Fruit fly (Drosophila melanogaster) whole organism, embryonic: ENCODE measurements around the gene CG8112.

Experiments used
- ATbp ChIP-seq: fragments of 200-800 bp; sonication (Bioruptor generic); optimal IDR thresholded peaks from 2 replicates; lab custom pipeline; 2017; ENCODE audit warnings: missing biosample characterization, mild to moderate bottlenecking, missing genetic modification characterization, missing genetic modification reagents
- Awh ChIP-seq: fragments of 200-800 bp; sonication (Bioruptor generic); IDR thresholded peaks from 2 replicates; pipeline ENCODE4, ENCODE4 v1.3.6; 2022; ENCODE audit warnings: missing biosample characterization, missing genetic modification characterization
- CG10462 ChIP-seq: fragments of 200-800 bp; sonication (Bioruptor generic); optimal IDR thresholded peaks from 2 replicates; lab custom pipeline; 2016; ENCODE audit warnings: missing biosample characterization, missing genetic modification characterization
- CG12071 ChIP-seq: fragments of 200-800 bp; sonication (Bioruptor generic); optimal IDR thresholded peaks from 3 replicates; lab custom pipeline; 2018; ENCODE audit warnings: missing biosample characterization, mild to moderate bottlenecking, missing genetic modification characterization
- CG13894 ChIP-seq: fragments of 200-800 bp; sonication (Bioruptor generic); optimal IDR thresholded peaks from 3 replicates; lab custom pipeline; 2018; ENCODE audit warnings: missing biosample characterization, mild to moderate bottlenecking, missing genetic modification characterization, moderate library complexity
- CG14050 ChIP-seq: fragments of 200-800 bp; sonication (Bioruptor generic); IDR thresholded peaks from 3 replicates; pipeline ENCODE4 v1.3.6; 2022; ENCODE audit warnings: missing biosample characterization, missing genetic modification characterization
- CG14441 ChIP-seq: fragments of 200-800 bp; sonication (Bioruptor generic); IDR thresholded peaks from 2 replicates; pipeline ENCODE4 v1.3.6; 2022; ENCODE audit warnings: missing biosample characterization, missing genetic modification characterization
- CG14667 ChIP-seq: fragments of 200-800 bp; sonication (Bioruptor generic); IDR thresholded peaks from 2 replicates; pipeline ENCODE4 v1.3.6; 2022; ENCODE audit warnings: missing biosample characterization, missing genetic modification characterization
- CG17328 ChIP-seq: fragments of 200-800 bp; sonication (Bioruptor generic); IDR thresholded peaks from 2 replicates; pipeline ENCODE4 v1.3.6; 2022; ENCODE audit warnings: missing biosample characterization, missing genetic modification characterization
- CG17912 ChIP-seq: fragments of 200-800 bp; sonication (Bioruptor generic); optimal IDR thresholded peaks from 2 replicates; lab custom pipeline; 2018; ENCODE audit warnings: missing biosample characterization, mild to moderate bottlenecking, missing genetic modification characterization
- CG1792 ChIP-seq: fragments of 200-800 bp; sonication (Bioruptor generic); optimal IDR thresholded peaks from 2 replicates; lab custom pipeline; 2016; ENCODE audit warnings: missing biosample characterization, missing genetic modification characterization
- CG18764 ChIP-seq: fragments of 200-800 bp; sonication (Bioruptor generic); optimal IDR thresholded peaks from 3 replicates; lab custom pipeline; 2016; ENCODE audit warnings: missing biosample characterization, missing genetic modification characterization
- CG30020 ChIP-seq: fragments of 200-800 bp; optimal IDR thresholded peaks from 2 replicates; lab custom pipeline; 2019; ENCODE audit warnings: missing biosample characterization, mild to moderate bottlenecking, missing genetic modification characterization, moderate library complexity
- CG30403 ChIP-seq: fragments of 200-800 bp; sonication (Bioruptor generic); optimal IDR thresholded peaks from 3 replicates; lab custom pipeline; 2016; ENCODE audit warnings: missing biosample characterization, missing genetic modification characterization
- CG3838 ChIP-seq: fragments of 200-800 bp; sonication (Bioruptor generic); optimal IDR thresholded peaks from 3 replicates; lab custom pipeline; 2016; ENCODE audit warnings: missing biosample characterization, missing genetic modification characterization
- CG6175 ChIP-seq: fragments of 200-800 bp; sonication (Bioruptor generic); IDR thresholded peaks from 3 replicates; pipeline ENCODE4 v1.3.6; 2022; ENCODE audit warnings: missing biosample characterization, missing genetic modification characterization
- CG7786 ChIP-seq: fragments of 200-800 bp; sonication (Bioruptor generic); optimal IDR thresholded peaks from 2 replicates; lab custom pipeline; 2016; ENCODE audit warnings: missing biosample characterization, missing genetic modification characterization
- CG8388 ChIP-seq: fragments of 200-800 bp; sonication (Bioruptor generic); optimal IDR thresholded peaks from 2 replicates; lab custom pipeline; 2019; ENCODE audit warnings: missing biosample characterization, mild to moderate bottlenecking, missing genetic modification characterization, moderate library complexity
- CG9932 ChIP-seq: fragments of 200-800 bp; sonication (Bioruptor generic); IDR thresholded peaks from 2 replicates; pipeline ENCODE4 v1.3.6; 2022; ENCODE audit warnings: missing biosample characterization, missing genetic modification characterization
- D19B ChIP-seq: fragments of 200-800 bp; sonication (Bioruptor generic); optimal IDR thresholded peaks from 2 replicates; lab custom pipeline; 2017; ENCODE audit warnings: missing biosample characterization, mild to moderate bottlenecking, missing genetic modification characterization
- Dek ChIP-seq: fragments of 200-800 bp; sonication (Bioruptor generic); optimal IDR thresholded peaks from 3 replicates; lab custom pipeline; 2019; ENCODE audit warnings: missing biosample characterization, mild to moderate bottlenecking, missing genetic modification characterization, moderate library complexity
- Dll ChIP-seq: fragments of 200-800 bp; sonication (Bioruptor generic); IDR thresholded peaks from 4 replicates; pipeline ENCODE4 v1.3.6; 2022; ENCODE audit warnings: missing biosample characterization, missing genetic modification characterization; ENCODE audit not compliant: partially characterized antibody
- Ets97D ChIP-seq: fragments of 200-800 bp; sonication (Bioruptor generic); optimal IDR thresholded peaks from 3 replicates; lab custom pipeline; 2016; ENCODE audit warnings: missing biosample characterization, missing genetic modification characterization
- Kr ChIP-seq: fragments of 200-800 bp; sonication (Bioruptor generic); optimal IDR thresholded peaks from 2 replicates; lab custom pipeline; 2017; ENCODE audit warnings: missing biosample characterization, mild to moderate bottlenecking, missing genetic modification characterization
- Lhr ChIP-seq: fragments of 200-800 bp; sonication (Bioruptor generic); optimal IDR thresholded peaks from 3 replicates; lab custom pipeline; 2017; ENCODE audit warnings: mild to moderate bottlenecking, missing biosample characterization, missing genetic modification reagents, missing genetic modification characterization
- Ravus ChIP-seq: fragments of 200-800 bp; sonication (Bioruptor generic); IDR thresholded peaks from 2 replicates; pipeline ENCODE4 v1.3.6; 2022; ENCODE audit warnings: missing biosample characterization, missing genetic modification characterization
- Side ChIP-seq: fragments of 200-800 bp; sonication (Bioruptor generic); optimal IDR thresholded peaks from 2 replicates; lab custom pipeline; 2016; ENCODE audit warnings: missing biosample characterization, missing genetic modification characterization
- Stat92E ChIP-seq, 3 experiments: fragments of >200 bp in 2 of 3; fragments of 200-800 bp in 1 of 3; sonication (Bioruptor generic) in 1 of 3; optimal IDR thresholded peaks; 2 replicates each; lab custom pipeline; 2017 to 2019; ENCODE audit warnings: missing biosample characterization in 3 of 3, missing genetic modification characterization in 3 of 3, mild to moderate bottlenecking in 1 of 3, moderate library complexity in 1 of 3
- caup ChIP-seq: fragments of 200-800 bp; sonication (Bioruptor generic); optimal IDR thresholded peaks from 3 replicates; lab custom pipeline; 2017; ENCODE audit warnings: missing biosample characterization, mild to moderate bottlenecking, missing genetic modification characterization, moderate library complexity; ENCODE audit not compliant: severe bottlenecking
- ci ChIP-seq: fragments of 200-800 bp; sonication (Bioruptor generic); IDR thresholded peaks from 3 replicates; pipeline ENCODE4 v1.3.6; 2022; ENCODE audit warnings: missing biosample characterization, missing genetic modification characterization
- croc ChIP-seq: fragments of 200-800 bp; sonication (Bioruptor generic); conservative IDR thresholded peaks from 3 replicates; pipeline ENCODE4 v1.3.6; 2022; ENCODE audit warnings: missing biosample characterization, missing genetic modification characterization
- esg ChIP-seq: fragments of 200-800 bp; sonication (Bioruptor generic); conservative IDR thresholded peaks from 2 replicates; pipeline ENCODE4 v1.3.6; 2022; ENCODE audit warnings: missing biosample characterization, missing genetic modification characterization
- ftz-f1 ChIP-seq: fragments of 200-800 bp; sonication (Bioruptor generic); optimal IDR thresholded peaks from 2 replicates; lab custom pipeline; 2016; ENCODE audit warnings: missing biosample characterization, missing genetic modification characterization
- gt ChIP-seq: fragments of 200-800 bp; sonication (Bioruptor generic); IDR thresholded peaks from 2 replicates; pipeline ENCODE4 v1.3.6; 2022; ENCODE audit warnings: missing biosample characterization, missing genetic modification characterization
- jigr1 ChIP-seq: fragments of 200-800 bp; sonication (Bioruptor generic); IDR thresholded peaks from 3 replicates; pipeline ENCODE4 v1.3.6; 2022; ENCODE audit warnings: missing biosample characterization, missing genetic modification characterization
- kay ChIP-seq: fragments of 200-800 bp; sonication (Bioruptor generic); optimal IDR thresholded peaks from 2 replicates; lab custom pipeline; 2016; ENCODE audit warnings: missing biosample characterization, missing genetic modification characterization
- nau ChIP-seq: fragments of 200-800 bp; sonication (Bioruptor generic); optimal IDR thresholded peaks from 3 replicates; lab custom pipeline; 2017; ENCODE audit warnings: missing biosample characterization, mild to moderate bottlenecking, missing genetic modification characterization, missing genetic modification reagents
- p53 ChIP-seq: fragments of 200-800 bp; sonication (Bioruptor generic); optimal IDR thresholded peaks from 2 replicates; lab custom pipeline; 2016; ENCODE audit warnings: missing biosample characterization, missing genetic modification characterization
- prd ChIP-seq, 3 experiments: fragments of >200 bp in 2 of 3; fragments of 200-800 bp in 1 of 3; sonication (Bioruptor generic) in 1 of 3; optimal IDR thresholded peaks in 2 of 3; IDR thresholded peaks in 1 of 3; 2 replicates in 2 of 3; 3 replicates in 1 of 3; pipeline versions ENCODE4 v1.3.6 to Lab custom; 2017 to 2022; ENCODE audit warnings: missing biosample characterization in 1 of 3, missing genetic modification characterization in 1 of 3
- pum ChIP-seq: fragments of 200-800 bp; sonication (Bioruptor generic); optimal IDR thresholded peaks from 2 replicates; lab custom pipeline; 2016; ENCODE audit warnings: missing biosample characterization, missing genetic modification characterization
- pzg ChIP-seq: fragments of 200-800 bp; sonication (Bioruptor generic); optimal IDR thresholded peaks from 3 replicates; lab custom pipeline; 2018; ENCODE audit warnings: missing biosample characterization, mild to moderate bottlenecking, missing genetic modification characterization, moderate library complexity
- sc ChIP-seq, 3 experiments: fragments of >200 bp in 2 of 3; fragments of 200-800 bp in 1 of 3; sonication (Bioruptor generic) in 1 of 3; optimal IDR thresholded peaks; 2 replicates in 2 of 3; 3 replicates in 1 of 3; lab custom pipeline; 2017; ENCODE audit warnings: mild to moderate bottlenecking in 1 of 3, missing biosample characterization in 1 of 3, missing genetic modification characterization in 1 of 3, missing genetic modification reagents in 1 of 3
- scrt ChIP-seq: fragments of 200-800 bp; sonication (Bioruptor generic); optimal IDR thresholded peaks from 2 replicates; lab custom pipeline; 2018; ENCODE audit warnings: missing biosample characterization, mild to moderate bottlenecking, missing genetic modification characterization, moderate library complexity
- sima ChIP-seq: fragments of 200-800 bp; sonication (Bioruptor generic); optimal IDR thresholded peaks from 2 replicates; lab custom pipeline; 2016; ENCODE audit warnings: missing biosample characterization, missing genetic modification characterization
- so ChIP-seq: fragments of 200-800 bp; sonication (Bioruptor generic); IDR thresholded peaks from 3 replicates; pipeline ENCODE4 v1.3.6; 2022; ENCODE audit warnings: missing biosample characterization, missing genetic modification characterization
- twi ChIP-seq: fragments of 200-800 bp; optimal IDR thresholded peaks from 2 replicates; lab custom pipeline; 2019; ENCODE audit warnings: missing biosample characterization, mild to moderate bottlenecking, missing genetic modification characterization, moderate library complexity
- unc-4 ChIP-seq: fragments of 200-800 bp; sonication (Bioruptor generic); IDR thresholded peaks from 2 replicates; pipeline ENCODE4 v1.3.6; 2022; ENCODE audit warnings: missing biosample characterization, missing genetic modification characterization; ENCODE audit not compliant: partially characterized antibody
- unpg ChIP-seq: fragments of 200-800 bp; sonication (Bioruptor generic); optimal IDR thresholded peaks from 3 replicates; lab custom pipeline; 2018; ENCODE audit warnings: missing biosample characterization, mild to moderate bottlenecking, missing genetic modification characterization, moderate library complexity

The CG8112 gene

dm6 chr3R:8731597-8732263 lies 19.0 kb downstream of the CG8112 start, which contains the start of the genes M1BP and CG8202 (continued):
- TF ChIP-seq Lhr (GFP tag; lab: Kevin White, UChicago) (peak; percentile 18), CG17328 (GFP tag; lab: Robert Waterston, UW) (no peak; the same call in 1 of the 2 replicates), CG6175 (GFP tag; lab: Robert Waterston, UW) (0 out of 3 replicates have a peak, but pooled peaks have one; percentile 63), CG1792 (peak; percentile 31), CG14050 (GFP tag; lab: Robert Waterston, UW) (0 out of 3 replicates have a peak, but pooled peaks have one; percentile 50), unc-4 (no peak), Awh (GFP tag; lab: Robert Waterston, UW) (peak; percentile 43; the same call in 1 of the 2 replicates), sc (optimal IDR thresholded peaks at IDR 0.05; lab: Kevin White, UChicago) (no peak), sc (GFP tag; optimal IDR thresholded peaks at IDR 0.05; lab: Kevin White, UChicago) (peak; percentile 86), ftz-f1 (GFP tag; lab: Kevin White, UChicago) (no peak), CG7786 (peak; percentile 36), CG18764 (GFP tag; lab: Kevin White, UChicago) (peak; percentile 79), CG8388 (GFP tag; lab: Kevin White, UChicago) (peak; percentile 91), CG13894 (tag; lab: Kevin White, UChicago) (no peak), kay (GFP tag; lab: Kevin White, UChicago) (peak; percentile 49), CG30020 (tag; lab: Kevin White, UChicago) (peak; percentile 85), pzg (GFP tag; lab: Kevin White, UChicago) (peak; percentile 26), D19B (GFP tag; lab: Kevin White, UChicago) (peak; percentile 71), sima (GFP tag; lab: Kevin White, UChicago) (no peak), CG30403 (peak; percentile 90), CG10462 (GFP tag; lab: Kevin White, UChicago) (peak; percentile 78), twi (tag; lab: Kevin White, UChicago) (peak; percentile 89), unpg (peak; percentile 80), p53 (no peak), CG3838 (peak; percentile 24), Ravus (GFP tag; lab: Robert Waterston, UW) (no peak; the same call in 1 of the 2 replicates), CG12071 (GFP tag; lab: Kevin White, UChicago) (no peak), jigr1 (GFP tag; lab: Robert Waterston, UW) (0 out of 3 replicates have a peak, but pooled peaks have one; percentile 42), nau (GFP tag; lab: Kevin White, UChicago) (no peak), pum (GFP tag; lab: Kevin White, UChicago) (peak; percentile 56), Dek (tag; lab: Kevin White, UChicago) (no peak), CG17912 (peak; percentile 68), prd (optimal IDR thresholded peaks at IDR 0.05; lab: Kevin White, UChicago) (no peak), prd (GFP tag; IDR thresholded peaks at IDR 0.05; lab: Robert Waterston, UW) (peak; percentile 89), ci (GFP tag; lab: Robert Waterston, UW) (peak; percentile 67; the same call in 2 of the 3 replicates), CG14667 (GFP tag; lab: Robert Waterston, UW) (peak; percentile 77), Dll (GFP tag; lab: Robert Waterston, UW) (no peak), so (GFP tag; lab: Robert Waterston, UW) (peak; percentile 63; the same call in 1 of the 3 replicates), gt (no peak), caup (GFP tag; lab: Kevin White, UChicago) (peak; percentile 88), esg (GFP tag; lab: Robert Waterston, UW) (peak; percentile 67; the same call in 1 of the 2 replicates), Ets97D (GFP tag; lab: Kevin White, UChicago) (no peak), scrt (peak; percentile 21), Stat92E (GFP tag; optimal IDR thresholded peaks at IDR 0.05; lab: Kevin White, UChicago) (no peak), ATbp (GFP tag; lab: Kevin White, UChicago) (peak; percentile 67), Side (peak; percentile 32), CG9932 (GFP tag; lab: Robert Waterston, UW) (peak; percentile 82), croc (peak; percentile 66; the same call in 1 of the 3 replicates), CG14441 (GFP tag; lab: Robert Waterston, UW) (peak; percentile 76), Kr (GFP tag; lab: Kevin White, UChicago) (peak; percentile 7)
